Worm (Caenorhabditis elegans) whole organism, L4 larva: ENCODE data around the gene pqn-10.
A peak's percentile ranks its signal among the peaks of the same experiment; 100 is the strongest.

ENCODE experiments used
- T26A8.4 ChIP-seq: fragments of 200-800 bp; sonication (Bioruptor generic); IDR thresholded peaks from 2 replicates; pipeline ENCODE4 v1.3.6; 2022; ENCODE audit warnings: missing genetic modification characterization, missing compliant biosample characterization
- ama-1 ChIP-seq: fragments of 150-350 bp; optimal IDR thresholded peaks from 2 replicates; lab custom pipeline; 2014; ENCODE audit warnings: inconsistent platforms, mixed read lengths
- attf-4 ChIP-seq: sonication (generic microtip); optimal IDR thresholded peaks from 3 replicates; lab custom pipeline; 2017; ENCODE audit warnings: missing biosample characterization, missing genetic modification characterization
- ceh-20 ChIP-seq: fragments of 200-800 bp; sonication (Bioruptor generic); IDR thresholded peaks from 2 replicates; pipeline ENCODE4 v1.3.6; 2022; ENCODE audit warnings: missing genetic modification reagents, missing genetic modification characterization, missing compliant biosample characterization
- ceh-32 ChIP-seq: sonication (generic microtip); optimal IDR thresholded peaks from 2 replicates; lab custom pipeline; 2016; ENCODE audit warnings: mild to moderate bottlenecking, missing genetic modification characterization, missing compliant biosample characterization; ENCODE audit not compliant: poor library complexity
- dve-1 ChIP-seq: sonication (generic microtip); optimal IDR thresholded peaks from 2 replicates; lab custom pipeline; 2017; ENCODE audit warnings: antibody characterized with exemption, mild to moderate bottlenecking, missing genetic modification characterization, missing compliant biosample characterization; ENCODE audit not compliant: insufficient read depth
- fkh-10 ChIP-seq: fragments of 150-350 bp; optimal IDR thresholded peaks from 2 replicates; lab custom pipeline; 2014; ENCODE audit warnings: missing biosample characterization, missing genetic modification reagents, missing genetic modification characterization
- lim-7 ChIP-seq: fragments of 200-800 bp; sonication (Bioruptor generic); IDR thresholded peaks from 2 replicates; pipeline ENCODE4 v1.3.6; 2022; ENCODE audit warnings: missing genetic modification characterization, missing compliant biosample characterization
- lsy-2 ChIP-seq, 2 experiments: fragments of 150-350 bp in 1 of 2; sonication (generic microtip) in 1 of 2; optimal IDR thresholded peaks; 2 replicates each; lab custom pipeline; 2014 to 2017; ENCODE audit warnings: missing biosample characterization in 2 of 2, missing genetic modification characterization in 2 of 2
- mxl-2 ChIP-seq: fragments of 200-800 bp; sonication (Bioruptor generic); conservative IDR thresholded peaks from 2 replicates; pipeline ENCODE4 v1.3.6; 2022; ENCODE audit warnings: missing genetic modification reagents, missing genetic modification characterization, missing compliant biosample characterization
- nhr-111 ChIP-seq: fragments of 200-800 bp; sonication (Bioruptor generic); optimal IDR thresholded peaks from 2 replicates; lab custom pipeline; 2018; ENCODE audit warnings: mild to moderate bottlenecking, missing genetic modification characterization, missing compliant biosample characterization
- nhr-41 ChIP-seq: fragments of 200-800 bp; sonication (Bioruptor generic); IDR thresholded peaks from 2 replicates; pipeline ENCODE4 v1.3.6; 2022; ENCODE audit warnings: missing genetic modification reagents, missing genetic modification characterization, missing compliant biosample characterization
- nhr-42 ChIP-seq: fragments of 200-800 bp; sonication (Bioruptor generic); IDR thresholded peaks from 2 replicates; pipeline ENCODE4 v1.3.6; 2022; ENCODE audit warnings: missing genetic modification characterization, missing compliant biosample characterization
- nhr-48 ChIP-seq: sonication (generic microtip); optimal IDR thresholded peaks from 2 replicates; lab custom pipeline; 2016; ENCODE audit warnings: mild to moderate bottlenecking, missing genetic modification characterization, missing compliant biosample characterization
- nhr-76 ChIP-seq: fragments of 150-350 bp; optimal IDR thresholded peaks from 2 replicates; lab custom pipeline; 2014; ENCODE audit warnings: missing biosample characterization, missing genetic modification characterization
- pha-4 ChIP-seq, 2 experiments: fragments of 150-350 bp in 1 of 2; fragments of 200-800 bp in 1 of 2; sonication (Bioruptor generic) in 1 of 2; IDR thresholded peaks in 1 of 2; optimal IDR thresholded peaks in 1 of 2; 2 replicates each; pipeline versions ENCODE4 v1.3.6 to Lab custom; 2014 to 2022; ENCODE audit warnings: missing genetic modification characterization in 2 of 2, missing genetic modification reagents in 2 of 2, missing biosample characterization in 1 of 2, missing compliant biosample characterization in 1 of 2
- sdz-12 ChIP-seq: fragments of 200-800 bp; sonication (Bioruptor generic); optimal IDR thresholded peaks from 2 replicates; lab custom pipeline; 2018; ENCODE audit warnings: mild to moderate bottlenecking, missing genetic modification characterization, missing compliant biosample characterization
- skn-1 ChIP-seq: fragments of 150-350 bp; optimal IDR thresholded peaks from 2 replicates; lab custom pipeline; 2014; ENCODE audit warnings: missing biosample characterization, missing genetic modification characterization
- unc-130 ChIP-seq: sonication (generic microtip); optimal IDR thresholded peaks from 2 replicates; lab custom pipeline; 2016; ENCODE audit warnings: missing genetic modification reagents, missing genetic modification characterization, missing compliant biosample characterization
- unc-39 ChIP-seq: sonication (generic microtip); optimal IDR thresholded peaks from 2 replicates; lab custom pipeline; 2017; ENCODE audit warnings: missing biosample characterization, missing genetic modification characterization
- unc-62 ChIP-seq, 3 experiments: fragments of 150-350 bp in 1 of 3; sonication (generic microtip); optimal IDR thresholded peaks in 2 of 3; peaks in 1 of 3; 1 replicate in 1 of 3; 2 replicates in 2 of 3; lab custom pipeline; 2014 to 2017; ENCODE audit warnings: missing biosample characterization in 3 of 3, missing genetic modification characterization in 3 of 3, missing genetic modification reagents in 3 of 3, missing genotype in 1 of 3
- vab-7 ChIP-seq: fragments of 200-800 bp; sonication (Bioruptor generic); IDR thresholded peaks from 2 replicates; pipeline ENCODE4 v1.3.6; 2022; ENCODE audit warnings: missing genetic modification reagents, missing genetic modification characterization, missing compliant biosample characterization
- zag-1 ChIP-seq: fragments of 150-350 bp; optimal IDR thresholded peaks from 2 replicates; lab custom pipeline; 2014; ENCODE audit warnings: missing biosample characterization, missing genetic modification characterization
- zfp-2 ChIP-seq: sonication (generic microtip); optimal IDR thresholded peaks from 2 replicates; lab custom pipeline; 2016; ENCODE audit warnings: mild to moderate bottlenecking, missing genetic modification characterization, missing compliant biosample characterization
- zip-11 ChIP-seq: fragments of 200-800 bp; sonication (Bioruptor generic); IDR thresholded peaks from 2 replicates; pipeline ENCODE4 v1.3.6; 2022; ENCODE audit warnings: missing genetic modification characterization, missing compliant biosample characterization

Gene pqn-10

ce11 chrIII:6577159-6577558 lies 49.2 kb downstream of the pqn-10 start:
- TF ChIP-seq unc-62 (GFP tag; optimal IDR thresholded peaks at IDR 0.05 in 1 of 2; lab: Kevin White, UChicago) (peak in 1 of 2 experiments; percentile 55), unc-62 (tag; optimal IDR thresholded peaks at IDR 0.05; lab: Kevin White, UChicago) (no peak), T26A8.4 (GFP tag; lab: Robert Waterston, UW) (no peak)

- TF ChIP-seq nhr-41 (no peak), ceh-20 (GFP tag; lab: Robert Waterston, UW) (no peak), nhr-76 (tag; lab: Kevin White, UChicago) (no peak), ceh-32 (tag; lab: Kevin White, UChicago) (no peak), unc-39 (no peak), ama-1 (lab: Kevin White, UChicago) (no peak), nhr-48 (tag; lab: Kevin White, UChicago) (no peak), zfp-2 (tag; lab: Kevin White, UChicago) (no peak), lim-7 (no peak), nhr-111 (GFP tag; lab: Kevin White, UChicago) (no peak), fkh-10 (GFP tag; lab: Kevin White, UChicago) (no peak), zip-11 (GFP tag; lab: Robert Waterston, UW) (no peak), zag-1 (no peak), sdz-12 (GFP tag; lab: Kevin White, UChicago) (no peak), pha-4 (GFP tag; IDR thresholded peaks at IDR 0.05; lab: Robert Waterston, UW) (no peak), pha-4 (tag; optimal IDR thresholded peaks at IDR 0.05; lab: Kevin White, UChicago) (no peak), dve-1 (tag; lab: Kevin White, UChicago) (no peak)
Observed at ce11 chrIII:6578505-6578904, 50.5 kb downstream of the pqn-10 start, which contains the start of gene F27B3.6. Gene F27B3.6, minus strand, starts transcription at chrIII:6578605.

- no peak for TF ChIP-seq mxl-2
- no peak for TF ChIP-seq nhr-42 (GFP tag; lab: Robert Waterston, UW)
- TF ChIP-seq lsy-2 (tag; optimal IDR thresholded peaks at IDR 0.05; lab: Kevin White, UChicago), result no peak
- no peak for TF ChIP-seq ama-1 (lab: Kevin White, UChicago)
- TF ChIP-seq attf-4 (tag; lab: Kevin White, UChicago), result no peak
- no peak for TF ChIP-seq unc-130 (GFP tag; lab: Kevin White, UChicago)
- TF ChIP-seq vab-7, result no peak
- no peak for TF ChIP-seq skn-1 (tag; lab: Kevin White, UChicago)
Observed at ce11 chrIII:6579398-6579797, 51.4 kb downstream of the pqn-10 start, which contains the start of gene F27B3.8. Gene F27B3.8, plus strand, starts transcription at chrIII:6579698.
